Worm (Caenorhabditis elegans) whole organism, L1 larva: ENCODE measurements around the gene nlp-79.

Source experiments
- C04F5.9 ChIP-seq: sonication (generic microtip); optimal IDR thresholded peaks from 2 replicates; lab custom pipeline; 2016; ENCODE audit warnings: missing genetic modification characterization, missing compliant biosample characterization
- C16A3.4 ChIP-seq: fragments of 150-350 bp; optimal IDR thresholded peaks from 2 replicates; lab custom pipeline; 2014; ENCODE audit warnings: missing biosample characterization, missing genetic modification characterization
- C34B4.2 ChIP-seq: sonication (generic microtip); optimal IDR thresholded peaks from 2 replicates; lab custom pipeline; 2017; ENCODE audit warnings: mild to moderate bottlenecking, missing genetic modification characterization, missing compliant biosample characterization
- F16B12.6 ChIP-seq: fragments of 150-350 bp; optimal IDR thresholded peaks from 2 replicates; lab custom pipeline; 2014; ENCODE audit warnings: missing biosample characterization, missing genetic modification characterization
- alr-1 ChIP-seq: fragments of 200-800 bp; sonication (Bioruptor generic); optimal IDR thresholded peaks from 2 replicates; lab custom pipeline; 2018; ENCODE audit warnings: borderline replicate concordance, mild to moderate bottlenecking, missing genetic modification characterization, missing compliant biosample characterization
- aly-2 ChIP-seq: fragments of 150-350 bp; optimal IDR thresholded peaks from 2 replicates; lab custom pipeline; 2014; ENCODE audit warnings: missing biosample characterization, missing genetic modification characterization
- blmp-1 ChIP-seq: fragments of 150-350 bp; optimal IDR thresholded peaks from 2 replicates; lab custom pipeline; 2014; ENCODE audit warnings: missing biosample characterization, missing genetic modification characterization
- ceh-63 ChIP-seq: fragments of 200-800 bp; sonication (Bioruptor generic); optimal IDR thresholded peaks from 2 replicates; lab custom pipeline; 2018; ENCODE audit warnings: mild to moderate bottlenecking, missing genetic modification characterization, missing compliant biosample characterization
- ceh-88 ChIP-seq: fragments of 200-800 bp; sonication (Bioruptor generic); IDR thresholded peaks from 2 replicates; pipeline ENCODE4 v1.3.6; 2022; ENCODE audit warnings: missing genetic modification characterization, missing compliant biosample characterization
- ceh-90 ChIP-seq: sonication (generic microtip); optimal IDR thresholded peaks from 2 replicates; lab custom pipeline; 2016; ENCODE audit warnings: missing genetic modification characterization, missing compliant biosample characterization
- dpl-1 ChIP-seq, 3 experiments: fragments of 150-350 bp in 2 of 3; sonication (generic microtip) in 1 of 3; optimal IDR thresholded peaks; 2 replicates each; lab custom pipeline; 2014 to 2017; ENCODE audit warnings: missing biosample characterization in 3 of 3, missing genetic modification characterization in 3 of 3, missing genetic modification reagents in 3 of 3
- dsc-1 ChIP-seq: sonication (generic microtip); optimal IDR thresholded peaks from 2 replicates; lab custom pipeline; 2016; ENCODE audit warnings: mild to moderate bottlenecking, missing genetic modification characterization, missing compliant biosample characterization
- efl-1 ChIP-seq, 4 experiments: fragments of 150-350 bp; optimal IDR thresholded peaks in 3 of 4; peaks in 1 of 4; 1 replicate in 1 of 4; 2 replicates in 3 of 4; lab custom pipeline; 2014; ENCODE audit warnings: missing biosample characterization in 2 of 4, missing genetic modification characterization in 2 of 4, missing genetic modification reagents in 2 of 4
- efl-3 ChIP-seq: fragments of 200-800 bp; sonication (Bioruptor generic); optimal IDR thresholded peaks from 2 replicates; lab custom pipeline; 2018; ENCODE audit warnings: mild to moderate bottlenecking, missing genetic modification characterization, missing compliant biosample characterization
- egl-13 ChIP-seq: sonication (generic microtip); optimal IDR thresholded peaks from 2 replicates; lab custom pipeline; 2016; ENCODE audit warnings: missing genotype, missing genetic modification reagents, missing genetic modification characterization, missing compliant biosample characterization
- egl-27 ChIP-seq, 2 experiments: fragments of 150-350 bp in 1 of 2; sonication (generic microtip); optimal IDR thresholded peaks; 3 replicates each; lab custom pipeline; 2017 to 2018; ENCODE audit warnings: missing biosample characterization in 2 of 2, missing genetic modification characterization in 2 of 2, missing genetic modification reagents in 2 of 2
- elt-2 ChIP-seq: sonication (generic microtip); optimal IDR thresholded peaks from 2 replicates; lab custom pipeline; 2016; ENCODE audit warnings: missing genetic modification characterization, mild to moderate bottlenecking, inconsistent platforms, missing compliant biosample characterization, missing genetic modification reagents
- elt-3 ChIP-seq, 6 experiments: fragments of 150-350 bp in 1 of 6; sonication (generic microtip); optimal IDR thresholded peaks; 2 replicates each; lab custom pipeline; 2017 to 2018; ENCODE audit warnings: missing biosample characterization in 6 of 6, missing genetic modification characterization in 6 of 6, inconsistent platforms in 1 of 6
- ets-5 ChIP-seq: fragments of 200-800 bp; sonication (Bioruptor generic); IDR thresholded peaks from 2 replicates; pipeline ENCODE4 v1.3.6; 2022; ENCODE audit warnings: missing genetic modification characterization, missing compliant biosample characterization
- fkh-10 ChIP-seq: sonication (generic microtip); optimal IDR thresholded peaks from 2 replicates; lab custom pipeline; 2017; ENCODE audit warnings: missing biosample characterization, missing genetic modification reagents, missing genetic modification characterization
- fkh-8 ChIP-seq: sonication (generic microtip); optimal IDR thresholded peaks from 2 replicates; lab custom pipeline; 2016; ENCODE audit warnings: mild to moderate bottlenecking, missing genetic modification characterization, missing compliant biosample characterization
- hlh-17 ChIP-seq: fragments of 200-800 bp; sonication (Bioruptor generic); optimal IDR thresholded peaks from 2 replicates; lab custom pipeline; 2018; ENCODE audit warnings: missing genetic modification characterization, mild to moderate bottlenecking, missing compliant biosample characterization, moderate library complexity, borderline replicate concordance
- irx-1 ChIP-seq: sonication (generic microtip); optimal IDR thresholded peaks from 2 replicates; lab custom pipeline; 2016; ENCODE audit warnings: missing genetic modification characterization, missing compliant biosample characterization
- lin-13 ChIP-seq: fragments of 150-350 bp; optimal IDR thresholded peaks from 2 replicates; lab custom pipeline; 2014; ENCODE audit warnings: missing biosample characterization, missing genetic modification reagents, missing genetic modification characterization
- lin-14 ChIP-seq: fragments of 200-800 bp; sonication (Bioruptor generic); optimal IDR thresholded peaks from 2 replicates; lab custom pipeline; 2018; ENCODE audit warnings: mild to moderate bottlenecking, missing genetic modification characterization, moderate library complexity, missing compliant biosample characterization
- lin-15B ChIP-seq: fragments of 150-350 bp; sonication (generic microtip); optimal IDR thresholded peaks from 3 replicates; lab custom pipeline; 2014; ENCODE audit warnings: missing biosample characterization, missing genetic modification characterization
- lsy-2 ChIP-seq, 2 experiments: fragments of 150-350 bp; optimal IDR thresholded peaks; 2 replicates each; lab custom pipeline; 2014; ENCODE audit warnings: missing biosample characterization in 2 of 2, missing genetic modification characterization in 2 of 2
- mab-9 ChIP-seq: fragments of 200-800 bp; sonication (Bioruptor generic); IDR thresholded peaks from 2 replicates; pipeline ENCODE4 v1.3.6; 2022; ENCODE audit warnings: missing genetic modification reagents, missing genetic modification characterization, missing compliant biosample characterization
- mef-2 ChIP-seq: fragments of 150-350 bp; optimal IDR thresholded peaks from 2 replicates; lab custom pipeline; 2014; ENCODE audit warnings: missing biosample characterization, missing genetic modification characterization
- mep-1 ChIP-seq: fragments of 150-350 bp; optimal IDR thresholded peaks from 2 replicates; lab custom pipeline; 2014; ENCODE audit warnings: missing biosample characterization, missing genetic modification characterization
- nhr-12 ChIP-seq: sonication (generic microtip); optimal IDR thresholded peaks from 2 replicates; lab custom pipeline; 2017; ENCODE audit warnings: missing biosample characterization, missing genetic modification characterization
- nhr-19 ChIP-seq: fragments of 200-800 bp; sonication (Bioruptor generic); conservative IDR thresholded peaks from 2 replicates; pipeline ENCODE4 v1.3.6; 2022; ENCODE audit warnings: missing genetic modification characterization, missing compliant biosample characterization
- nhr-20 ChIP-seq: sonication (generic microtip); optimal IDR thresholded peaks from 2 replicates; lab custom pipeline; 2016; ENCODE audit warnings: mild to moderate bottlenecking, missing genetic modification characterization, missing compliant biosample characterization
- nhr-47 ChIP-seq: sonication (generic microtip); optimal IDR thresholded peaks from 2 replicates; lab custom pipeline; 2016; ENCODE audit warnings: mild to moderate bottlenecking, missing genetic modification characterization, moderate library complexity, missing compliant biosample characterization
- nhr-71 ChIP-seq: sonication (generic microtip); optimal IDR thresholded peaks from 2 replicates; lab custom pipeline; 2016; ENCODE audit warnings: mild to moderate bottlenecking, missing genetic modification characterization, moderate library complexity, missing compliant biosample characterization
- nhr-77 ChIP-seq: fragments of 150-350 bp; optimal IDR thresholded peaks from 2 replicates; lab custom pipeline; 2014; ENCODE audit warnings: missing biosample characterization, missing genetic modification characterization
- nhr-84 ChIP-seq: sonication (generic microtip); optimal IDR thresholded peaks from 2 replicates; lab custom pipeline; 2017; ENCODE audit warnings: missing biosample characterization, missing genetic modification characterization
- nhr-85 ChIP-seq: sonication (generic microtip); peaks from one replicate; lab custom pipeline; 2016; ENCODE audit warnings: missing genetic modification characterization, inconsistent platforms, missing compliant biosample characterization
- nhr-90 ChIP-seq: sonication (generic microtip); optimal IDR thresholded peaks from 2 replicates; lab custom pipeline; 2016; ENCODE audit warnings: mild to moderate bottlenecking, missing genetic modification characterization, missing compliant biosample characterization; ENCODE audit not compliant: poor library complexity
- skn-1 ChIP-seq: fragments of 150-350 bp; optimal IDR thresholded peaks from 2 replicates; lab custom pipeline; 2014; ENCODE audit warnings: missing biosample characterization, missing genetic modification characterization
- snpc-4 ChIP-seq: fragments of 150-350 bp; optimal IDR thresholded peaks from 2 replicates; lab custom pipeline; 2014; ENCODE audit warnings: missing biosample characterization, missing genetic modification characterization
- snu-23 ChIP-seq: sonication (generic microtip); optimal IDR thresholded peaks from 2 replicates; lab custom pipeline; 2016; ENCODE audit warnings: missing genetic modification characterization, missing compliant biosample characterization
- sox-4 ChIP-seq: sonication (generic microtip); optimal IDR thresholded peaks from 2 replicates; lab custom pipeline; 2016; ENCODE audit warnings: missing genetic modification characterization, missing compliant biosample characterization
- sptf-1 ChIP-seq: fragments of 150-350 bp; optimal IDR thresholded peaks from 2 replicates; lab custom pipeline; 2014; ENCODE audit warnings: missing biosample characterization, missing genetic modification characterization
- sup-37 ChIP-seq: fragments of 200-800 bp; sonication (Bioruptor generic); optimal IDR thresholded peaks from 2 replicates; lab custom pipeline; 2018; ENCODE audit warnings: mild to moderate bottlenecking, missing genetic modification characterization, missing compliant biosample characterization
- swsn-7 ChIP-seq: sonication (generic microtip); optimal IDR thresholded peaks from 2 replicates; lab custom pipeline; 2016; ENCODE audit warnings: missing genetic modification characterization, missing compliant biosample characterization
- unc-130 ChIP-seq: fragments of 150-350 bp; optimal IDR thresholded peaks from 2 replicates; lab custom pipeline; 2017; ENCODE audit warnings: missing biosample characterization, missing genetic modification characterization, inconsistent platforms
- unc-86 ChIP-seq: sonication (generic microtip); optimal IDR thresholded peaks from 2 replicates; lab custom pipeline; 2016; ENCODE audit warnings: missing genetic modification characterization, missing compliant biosample characterization
- unc-98 ChIP-seq: fragments of 200-800 bp; sonication (Bioruptor generic); IDR thresholded peaks from 2 replicates; pipeline ENCODE4 v1.3.6; 2022; ENCODE audit warnings: missing genetic modification characterization, missing compliant biosample characterization
- vab-15 ChIP-seq: sonication (generic microtip); optimal IDR thresholded peaks from 2 replicates; lab custom pipeline; 2017; ENCODE audit warnings: missing genotype, mild to moderate bottlenecking, missing genetic modification characterization, missing compliant biosample characterization
- ztf-11 ChIP-seq, 2 experiments: sonication (generic microtip); optimal IDR thresholded peaks; 2 replicates each; lab custom pipeline; 2016 to 2017; ENCODE audit warnings: missing genetic modification characterization in 2 of 2, missing biosample characterization in 1 of 2, missing compliant biosample characterization in 1 of 2
- ztf-4 ChIP-seq: fragments of 150-350 bp; optimal IDR thresholded peaks from 2 replicates; lab custom pipeline; 2014; ENCODE audit warnings: missing biosample characterization, missing genetic modification characterization

Gene nlp-79

DNA sequence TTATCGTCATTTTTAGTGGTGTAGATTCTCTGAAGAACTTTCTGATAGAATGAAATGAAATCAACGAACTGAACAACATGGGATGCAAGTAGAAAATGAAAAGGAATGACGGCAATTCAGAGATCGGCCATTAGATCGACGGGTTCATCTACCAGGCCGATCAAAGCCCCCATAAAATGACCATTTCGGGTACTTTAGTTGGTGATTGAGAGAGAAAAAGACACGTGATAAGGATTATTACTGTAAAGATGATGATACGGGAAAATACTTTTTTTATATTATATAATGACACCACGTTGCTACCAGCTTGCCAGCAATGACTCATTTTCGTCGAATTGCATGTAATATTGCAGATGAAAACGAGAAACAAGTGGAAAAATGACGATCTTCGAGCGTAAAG lies 39.6 kb upstream of the nlp-79 start, which contains the start of gene best-1 (continued):
- TF ChIP-seq unc-130: peak; percentile 22
- TF ChIP-seq sup-37 (GFP tag; lab: Kevin White, UChicago): no peak
- peak; percentile 67 for TF ChIP-seq nhr-85 (tag; lab: Kevin White, UChicago)
- no peak for TF ChIP-seq sox-4 (tag; lab: Kevin White, UChicago)
- peak; percentile 73 for TF ChIP-seq blmp-1 (tag; lab: Kevin White, UChicago)
- no peak for TF ChIP-seq mep-1 (tag; lab: Kevin White, UChicago)
- TF ChIP-seq dsc-1: no peak
- TF ChIP-seq egl-13 (tag; lab: Kevin White, UChicago): no peak
- no peak for TF ChIP-seq nhr-12
- no peak for TF ChIP-seq sptf-1 (tag; lab: Kevin White, UChicago)
- TF ChIP-seq lin-13 (GFP tag; lab: Kevin White, UChicago): no peak
- no peak for TF ChIP-seq aly-2 (tag; lab: Kevin White, UChicago)
- no peak for TF ChIP-seq lin-15B (tag; lab: Kevin White, UChicago)
- TF ChIP-seq ztf-11 (tag; optimal IDR thresholded peaks at IDR 0.05; lab: Kevin White, UChicago): no peak
- no peak for TF ChIP-seq vab-15 (tag; lab: Kevin White, UChicago)
- no peak for TF ChIP-seq nhr-84 (tag; lab: Kevin White, UChicago)
- peak in 4 of 6 experiments; percentile 34 to 69 (median 50) for TF ChIP-seq elt-3 (tag; optimal IDR thresholded peaks at IDR 0.05; lab: Kevin White, UChicago)
- TF ChIP-seq nhr-47 (tag; lab: Kevin White, UChicago): no peak
- TF ChIP-seq nhr-90: peak; percentile 55
- TF ChIP-seq ztf-4 (tag; lab: Kevin White, UChicago): no peak
- TF ChIP-seq fkh-10: no peak
- no peak for TF ChIP-seq fkh-8 (tag; lab: Kevin White, UChicago)
- TF ChIP-seq ets-5: no peak
- TF ChIP-seq ceh-90: no peak
- no peak for TF ChIP-seq unc-86 (tag; lab: Kevin White, UChicago)
- TF ChIP-seq lin-14: no peak
- TF ChIP-seq mab-9 (GFP tag; lab: Robert Waterston, UW): no peak
- TF ChIP-seq hlh-17 (GFP tag; lab: Kevin White, UChicago): no peak
- no peak for TF ChIP-seq snpc-4
- TF ChIP-seq dpl-1 (GFP tag; optimal IDR thresholded peaks at IDR 0.05; lab: Kevin White, UChicago): no peak
- TF ChIP-seq nhr-19 (GFP tag; lab: Robert Waterston, UW): peak; percentile 46; the same call in 1 of the 2 replicates
- no peak for TF ChIP-seq unc-98 (GFP tag; lab: Robert Waterston, UW)
- TF ChIP-seq nhr-71 (tag; lab: Kevin White, UChicago): peak; percentile 45
- TF ChIP-seq elt-2: no peak
- TF ChIP-seq snu-23 (GFP tag; lab: Kevin White, UChicago): peak; percentile 25
- TF ChIP-seq skn-1 (tag; lab: Kevin White, UChicago): no peak
- TF ChIP-seq nhr-77 (tag; lab: Kevin White, UChicago): no peak
- TF ChIP-seq mef-2: no peak
- no peak for TF ChIP-seq irx-1 (tag; lab: Kevin White, UChicago)
- TF ChIP-seq, all 84 proteins: peak for 11

- TF ChIP-seq C04F5.9 (tag; lab: Kevin White, UChicago): no peak
- TF ChIP-seq nhr-20 (tag; lab: Kevin White, UChicago): peak; percentile 19
- TF ChIP-seq C34B4.2: no peak
- TF ChIP-seq lsy-2 (tag; optimal IDR thresholded peaks at IDR 0.05; lab: Kevin White, UChicago): peak in 1 of 2 experiments; percentile 19
- peak; percentile 1 for TF ChIP-seq unc-130
- no peak for TF ChIP-seq ceh-63 (GFP tag; lab: Kevin White, UChicago)
- no peak for TF ChIP-seq nhr-84 (tag; lab: Kevin White, UChicago)
- peak; percentile 11 for TF ChIP-seq lin-14
- no peak for TF ChIP-seq swsn-7 (tag; lab: Kevin White, UChicago)
- TF ChIP-seq egl-13 (tag; lab: Kevin White, UChicago): no peak
- peak in 3 of 6 experiments; percentile 66 to 82 (median 66) for TF ChIP-seq elt-3 (tag; optimal IDR thresholded peaks at IDR 0.05; lab: Kevin White, UChicago)
- TF ChIP-seq ztf-4 (tag; lab: Kevin White, UChicago): no peak
- TF ChIP-seq F16B12.6 (tag; lab: Kevin White, UChicago): no peak
- TF ChIP-seq efl-3 (GFP tag; lab: Kevin White, UChicago): no peak
- TF ChIP-seq alr-1 (tag; lab: Kevin White, UChicago): no peak
- no peak for TF ChIP-seq C16A3.4
- TF ChIP-seq ceh-88 (GFP tag; lab: Robert Waterston, UW): no peak
- no peak for TF ChIP-seq fkh-8 (tag; lab: Kevin White, UChicago)
- TF ChIP-seq blmp-1 (tag; lab: Kevin White, UChicago): peak; percentile 74
- peak; percentile 15 for TF ChIP-seq snu-23 (GFP tag; lab: Kevin White, UChicago)
- no peak for TF ChIP-seq efl-1 (optimal IDR thresholded peaks at IDR 0.05; lab: Kevin White, UChicago)
- TF ChIP-seq efl-1 (GFP tag; optimal IDR thresholded peaks at IDR 0.05 in 1 of 2; lab: Kevin White, UChicago): no peak
- peak; percentile 27; the same call in 1 of the 2 replicates for TF ChIP-seq nhr-19 (GFP tag; lab: Robert Waterston, UW)
- TF ChIP-seq egl-27 (tag; optimal IDR thresholded peaks at IDR 0.05; lab: Kevin White, UChicago): no peak
These were observed 38.5 kb upstream of the nlp-79 start for ce11 chrIV:13110876-13111275.
